Worm (Caenorhabditis elegans) whole organism, midembryonic: ENCODE measurements around the gene pdi-1.

Experiments used
- T22C8.4 ChIP-seq: fragments of 200-800 bp; sonication (Bioruptor generic); IDR thresholded peaks from 2 replicates; pipeline ENCODE4 v1.3.6; 2022; ENCODE audit warnings: missing genetic modification characterization, missing compliant biosample characterization
- flt-1 ChIP-seq: fragments of 200-800 bp; sonication (Bioruptor generic); IDR thresholded peaks from 2 replicates; pipeline ENCODE4 v1.3.6; 2022; ENCODE audit warnings: missing genetic modification characterization, missing compliant biosample characterization
- klf-2 ChIP-seq: fragments of 200-800 bp; sonication (Bioruptor generic); conservative IDR thresholded peaks from 2 replicates; pipeline ENCODE4 v1.3.6; 2022; ENCODE audit warnings: missing genetic modification reagents, missing genetic modification characterization, missing compliant biosample characterization
- med-1 ChIP-seq: sonication (generic microtip); optimal IDR thresholded peaks from 2 replicates; lab custom pipeline; 2017; ENCODE audit warnings: missing genetic modification characterization, mild to moderate bottlenecking, missing compliant biosample characterization, antibody characterized with exemption, missing genetic modification reagents; ENCODE audit not compliant: insufficient read depth
- ref-1 ChIP-seq: fragments of 200-800 bp; sonication (Bioruptor generic); conservative IDR thresholded peaks from 2 replicates; pipeline ENCODE4 v1.3.6; 2022; ENCODE audit warnings: missing genetic modification reagents, missing genetic modification characterization, missing compliant biosample characterization
- tab-1 ChIP-seq: fragments of 200-800 bp; sonication (Bioruptor generic); IDR thresholded peaks from 2 replicates; pipeline ENCODE4 v1.3.6; 2022; ENCODE audit warnings: missing genetic modification characterization, missing compliant biosample characterization
- ztf-23 ChIP-seq: fragments of 200-800 bp; sonication (Bioruptor generic); IDR thresholded peaks from 2 replicates; pipeline ENCODE4 v1.3.6; 2022; ENCODE audit warnings: missing genetic modification reagents, missing genetic modification characterization, missing compliant biosample characterization
- ztf-29 ChIP-seq: fragments of 200-800 bp; sonication (Bioruptor generic); IDR thresholded peaks from 2 replicates; pipeline ENCODE4 v1.3.6; 2022; ENCODE audit warnings: missing genetic modification reagents, missing genetic modification characterization, missing compliant biosample characterization

DNA sequence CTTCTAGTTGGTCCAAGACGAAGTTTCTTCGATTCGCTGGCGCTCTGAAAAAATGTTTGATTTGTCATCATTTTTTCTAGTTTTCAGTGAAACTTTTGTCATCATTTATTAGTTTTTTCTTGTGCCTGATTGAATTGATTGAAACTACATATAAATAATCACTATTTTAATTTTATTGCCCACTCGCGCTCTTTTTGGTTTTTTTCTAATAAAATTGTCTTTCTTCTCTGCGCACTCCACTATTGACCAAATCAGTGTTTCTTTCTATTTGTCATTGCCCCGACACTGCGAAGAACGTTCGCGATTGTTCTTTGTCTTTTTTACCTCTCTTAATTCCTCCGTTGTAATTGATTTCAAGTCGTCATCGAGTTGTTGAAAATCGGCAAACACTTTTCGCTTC is 51.0 kb downstream of the pdi-1 start:
- no peak for TF ChIP-seq tab-1 (GFP tag; lab: Robert Waterston, UW)
- TF ChIP-seq ref-1 (GFP tag; lab: Robert Waterston, UW): no peak
- TF ChIP-seq klf-2: no peak
- no peak for TF ChIP-seq med-1
- TF ChIP-seq flt-1 (GFP tag; lab: Robert Waterston, UW): no peak
- no peak for TF ChIP-seq ztf-29 (GFP tag; lab: Robert Waterston, UW)
- TF ChIP-seq ztf-23 (GFP tag; lab: Robert Waterston, UW): no peak
- TF ChIP-seq T22C8.4 (GFP tag; lab: Robert Waterston, UW): no peak
